Worm (Caenorhabditis elegans) whole organism, late embryonic: Measurements from ENCODE around the gene rbm-17.

Source experiments
- ceh-2 ChIP-seq: sonication (generic microtip); optimal IDR thresholded peaks from 2 replicates; lab custom pipeline; 2016; ENCODE audit warnings: missing genotype, missing genetic modification characterization, missing compliant biosample characterization
- ceh-30 ChIP-seq: fragments of 150-350 bp; optimal IDR thresholded peaks from 2 replicates; lab custom pipeline; 2014; ENCODE audit warnings: missing biosample characterization, missing genetic modification characterization
- che-1 ChIP-seq: sonication (generic microtip); optimal IDR thresholded peaks from 2 replicates; lab custom pipeline; 2016; ENCODE audit warnings: mild to moderate bottlenecking, missing genetic modification characterization, missing compliant biosample characterization
- dve-1 ChIP-seq: sonication (generic microtip); optimal IDR thresholded peaks from 2 replicates; lab custom pipeline; 2017; ENCODE audit warnings: antibody characterized with exemption, mild to moderate bottlenecking, missing genetic modification characterization, missing compliant biosample characterization
- pha-4 ChIP-seq: fragments of 150-350 bp; optimal IDR thresholded peaks from 2 replicates; lab custom pipeline; 2018; ENCODE audit warnings: missing biosample characterization, missing genetic modification reagents, missing genetic modification characterization
- pqm-1 ChIP-seq: sonication (generic microtip); optimal IDR thresholded peaks from 2 replicates; lab custom pipeline; 2016; ENCODE audit warnings: missing genetic modification characterization, missing compliant biosample characterization
- unc-3 ChIP-seq, 2 experiments: fragments of 200-800 bp in 1 of 2; sonication (Bioruptor generic) in 1 of 2; sonication (generic microtip) in 1 of 2; conservative IDR thresholded peaks in 1 of 2; optimal IDR thresholded peaks in 1 of 2; 2 replicates each; pipeline versions ENCODE4 v1.3.6 to Lab custom; 2016 to 2022; ENCODE audit warnings: missing compliant biosample characterization in 2 of 2, missing genetic modification characterization in 2 of 2, missing genetic modification reagents in 1 of 2
- unc-86 ChIP-seq: sonication (generic microtip); optimal IDR thresholded peaks from 2 replicates; lab custom pipeline; 2016; ENCODE audit warnings: missing genetic modification characterization, missing compliant biosample characterization

DNA sequence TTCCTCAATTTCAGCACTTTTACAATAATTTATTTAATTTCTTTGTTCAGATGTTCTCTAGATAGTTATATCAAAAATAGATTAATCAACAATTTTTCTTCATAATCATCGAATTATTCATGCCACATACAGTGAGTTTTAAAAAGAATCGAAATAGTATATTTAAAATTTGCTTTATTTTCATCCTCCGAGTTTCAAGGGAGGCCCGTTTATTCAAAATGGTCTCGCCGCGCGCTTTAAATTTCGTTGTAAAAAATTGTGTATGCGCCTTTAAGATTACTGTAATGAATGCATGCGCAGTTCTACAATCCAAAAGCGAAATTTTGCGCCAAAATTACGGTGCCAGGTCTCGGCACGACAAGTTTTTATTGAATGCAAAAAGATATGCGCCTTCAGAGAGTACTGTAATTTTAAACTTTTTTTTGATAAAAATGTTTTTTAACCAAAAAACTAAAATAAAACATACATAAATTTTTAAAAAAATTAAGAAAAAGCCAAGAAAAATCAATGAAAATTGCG, 21.7 kb downstream of the rbm-17 start, which contains the start of gene ZK792.1:
- TF ChIP-seq unc-86 (tag; lab: Kevin White, UChicago) (no peak), che-1 (no peak), pqm-1 (tag; lab: Kevin White, UChicago) (no peak), unc-3 (GFP tag; conservative IDR thresholded peaks at IDR 0.05; lab: Robert Waterston, UW) (no peak), unc-3 (tag; optimal IDR thresholded peaks at IDR 0.05; lab: Kevin White, UChicago) (no peak), pha-4 (tag; lab: Kevin White, UChicago) (no peak), dve-1 (tag; lab: Kevin White, UChicago) (no peak), ceh-30 (tag; lab: Kevin White, UChicago) (no peak), ceh-2 (tag; lab: Kevin White, UChicago) (no peak)
